Worm (Caenorhabditis elegans) whole organism, early embryonic: ENCODE measurements around the gene Y39A1A.9.

ENCODE experiments used
- scrt-1 ChIP-seq: fragments of 200-800 bp; sonication (Bioruptor generic); IDR thresholded peaks from 2 replicates; pipeline ENCODE4 v1.3.6; 2022; ENCODE audit warnings: missing genetic modification characterization, missing compliant biosample characterization
- sea-1 ChIP-seq: fragments of 200-800 bp; sonication (Bioruptor generic); conservative IDR thresholded peaks from 2 replicates; pipeline ENCODE4 v1.3.6; 2022; ENCODE audit warnings: missing genetic modification characterization, missing compliant biosample characterization

DNA sequence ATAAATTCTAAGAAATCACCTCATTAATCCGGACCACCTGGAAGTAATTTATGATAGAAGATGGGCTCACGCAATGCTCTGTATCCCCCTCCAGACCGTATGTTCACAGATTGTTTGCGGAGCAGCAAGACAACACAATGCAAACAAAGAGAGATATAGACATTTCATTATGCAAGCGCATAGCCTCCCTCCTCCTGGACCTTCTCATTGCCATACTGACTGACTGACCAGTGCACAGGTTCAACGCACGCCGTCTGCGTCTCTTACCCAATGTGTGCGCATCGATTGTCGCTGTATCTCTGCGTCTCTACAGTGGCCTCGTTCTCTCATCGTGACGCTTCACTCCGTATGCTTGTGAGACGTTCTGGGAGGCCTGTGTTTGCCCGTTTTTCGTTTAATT is 18.3 kb upstream of the Y39A1A.9 start:
- TF ChIP-seq scrt-1 (GFP tag; lab: Robert Waterston, UW), result no peak
- TF ChIP-seq sea-1 (GFP tag; lab: Robert Waterston, UW), result no peak
